Fruit fly (Drosophila melanogaster): Measurements from ENCODE around the gene Fgop2.

Gene Fgop2

DNA sequence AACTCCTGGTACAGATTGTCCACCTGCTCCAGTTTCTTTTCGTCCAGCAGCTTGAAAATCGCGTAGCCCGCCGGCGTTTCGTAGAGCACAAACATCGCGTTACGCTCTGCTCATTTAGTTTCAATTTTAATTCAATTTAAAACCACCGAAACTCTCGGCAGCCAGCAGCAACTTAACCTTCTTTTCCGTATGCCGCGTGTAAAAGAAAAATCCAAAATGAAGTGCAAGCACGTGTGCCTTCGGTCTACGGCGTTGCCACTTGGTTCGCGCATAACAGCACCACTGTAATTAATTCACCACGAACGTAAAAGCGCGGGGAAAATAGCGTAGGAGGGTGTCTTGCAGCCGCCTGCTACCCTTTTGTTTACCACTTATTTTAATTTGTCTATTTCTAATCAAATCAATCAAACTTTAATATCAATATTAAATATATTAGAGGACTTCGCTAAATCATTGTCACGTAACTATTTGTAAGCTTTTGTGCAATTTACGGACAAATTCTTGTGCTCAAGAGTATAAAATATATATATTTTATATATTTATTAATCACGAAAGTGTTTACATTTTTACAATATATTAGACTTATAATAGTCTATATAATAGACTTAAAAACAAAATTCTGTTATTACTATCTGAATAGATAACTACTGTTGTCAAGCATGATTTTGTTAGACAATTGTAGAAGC lies 26.4 kb downstream of the Fgop2 start, which contains the start of gene nop5:
Gene nop5 (minus strand): TSS at position 227 of the 686 bp plus-strand sequence.
- no peak for TF ChIP-seq CG8319 (GFP tag; optimal IDR thresholded peaks at IDR 0.05)
- TF ChIP-seq fd59A (GFP tag; optimal IDR thresholded peaks at IDR 0.05): no peak
- TF ChIP-seq CG3032 (tag; optimal IDR thresholded peaks at IDR 0.05): peak; percentile 72
- peak; percentile 29 for TF ChIP-seq lz (GFP tag; optimal IDR thresholded peaks at IDR 0.05)
- TF ChIP-seq Ets21C (GFP tag; optimal IDR thresholded peaks at IDR 0.05): no peak
- no peak for TF ChIP-seq CG34406 (GFP tag; optimal IDR thresholded peaks at IDR 0.05)
- TF ChIP-seq esn (GFP tag; optimal IDR thresholded peaks at IDR 0.05): peak; percentile 72
- TF ChIP-seq CG9139 (GFP tag; optimal IDR thresholded peaks at IDR 0.05): no peak
- peak; percentile 47 for TF ChIP-seq Sox15 (GFP tag; optimal IDR thresholded peaks at IDR 0.05)
- TF ChIP-seq CG8119 (GFP tag; IDR thresholded peaks at IDR 0.05): peak; percentile 47; the same call in 1 of the 3 replicates
- TF ChIP-seq Met (GFP tag; optimal IDR thresholded peaks at IDR 0.05): no peak
- peak; percentile 20 for TF ChIP-seq Ets96B (tag; optimal IDR thresholded peaks at IDR 0.05)
- no peak for TF ChIP-seq CG1621 (tag; optimal IDR thresholded peaks at IDR 0.05)
- no peak for TF ChIP-seq acj6 (GFP tag; optimal IDR thresholded peaks at IDR 0.05)
- TF ChIP-seq salr (GFP tag; optimal IDR thresholded peaks at IDR 0.05): no peak
- no peak for TF ChIP-seq Eip93F (GFP tag; optimal IDR thresholded peaks at IDR 0.05)
- 0 out of 2 replicates have a peak, but pooled peaks have one; percentile 14 for TF ChIP-seq CG15336 (GFP tag; IDR thresholded peaks at IDR 0.05)
- no peak for TF ChIP-seq CG11294 (GFP tag; IDR thresholded peaks at IDR 0.05)
- TF ChIP-seq CG3919 (GFP tag; optimal IDR thresholded peaks at IDR 0.05): no peak
- TF ChIP-seq CG10669 (GFP tag; optimal IDR thresholded peaks at IDR 0.05): no peak
- TF ChIP-seq CG31627 (GFP tag; optimal IDR thresholded peaks at IDR 0.05): peak; percentile 3
- no peak for TF ChIP-seq Sox14 (GFP tag; optimal IDR thresholded peaks at IDR 0.05)
- peak; percentile 9; the same call in 1 of the 3 replicates for TF ChIP-seq CG6163 (GFP tag; IDR thresholded peaks at IDR 0.05)
- TF ChIP-seq eg (GFP tag; IDR thresholded peaks at IDR 0.05): no peak
- peak; percentile 67 for TF ChIP-seq CG8632 (GFP tag; optimal IDR thresholded peaks at IDR 0.05)
- no peak for TF ChIP-seq Hr4 (GFP tag; optimal IDR thresholded peaks at IDR 0.05)
- peak; percentile 60 for TF ChIP-seq CG32006 (GFP tag; optimal IDR thresholded peaks at IDR 0.05)
- TF ChIP-seq Blimp-1 (GFP tag; optimal IDR thresholded peaks at IDR 0.05): no peak
- peak; percentile 4 for TF ChIP-seq CG11902 (GFP tag; optimal IDR thresholded peaks at IDR 0.05)

DNA sequence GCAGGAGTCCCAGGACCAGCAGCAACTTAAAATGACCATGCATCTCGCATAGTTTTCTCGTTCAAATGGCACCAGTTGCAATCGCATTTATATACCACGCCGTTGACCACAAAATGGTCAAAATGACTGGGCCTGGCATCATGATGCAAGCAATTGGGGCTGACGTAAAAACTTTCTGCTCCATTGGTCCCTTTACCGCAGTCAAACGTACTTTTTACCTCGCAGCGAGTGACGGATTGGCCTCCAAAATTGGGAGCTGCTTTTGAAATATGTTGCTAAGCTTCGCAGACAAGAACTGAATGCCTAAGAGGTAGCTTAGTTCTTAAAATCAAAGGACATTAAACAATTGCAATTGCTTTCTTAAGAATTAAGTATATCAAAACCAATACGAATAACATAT lies 28.7 kb downstream of the Fgop2 start, which contains the start of gene CG32829:
Gene CG32829 (minus strand): TSS at position 101 of the 400 bp plus-strand sequence.
- no peak for TF ChIP-seq cyc (GFP tag; optimal IDR thresholded peaks at IDR 0.05)
- no peak for TF ChIP-seq Ets21C (GFP tag; optimal IDR thresholded peaks at IDR 0.05)
- no peak for TF ChIP-seq salr (GFP tag; optimal IDR thresholded peaks at IDR 0.05)
- TF ChIP-seq Smox (GFP tag; optimal IDR thresholded peaks at IDR 0.05): no peak
- TF ChIP-seq Met (GFP tag; optimal IDR thresholded peaks at IDR 0.05): no peak
- TF ChIP-seq CG6792 (GFP tag; optimal IDR thresholded peaks at IDR 0.05): no peak
- TF ChIP-seq CG15336 (GFP tag; IDR thresholded peaks at IDR 0.05): no peak
- no peak for TF ChIP-seq CG11294 (GFP tag; IDR thresholded peaks at IDR 0.05)
- TF ChIP-seq Sox15 (GFP tag; optimal IDR thresholded peaks at IDR 0.05): no peak
- TF ChIP-seq net (GFP tag; optimal IDR thresholded peaks at IDR 0.05): no peak
- no peak for TF ChIP-seq dac (GFP tag; optimal IDR thresholded peaks at IDR 0.05)
- TF ChIP-seq Sox14 (GFP tag; optimal IDR thresholded peaks at IDR 0.05): no peak
- no peak for TF ChIP-seq eg (GFP tag; IDR thresholded peaks at IDR 0.05)

DNA sequence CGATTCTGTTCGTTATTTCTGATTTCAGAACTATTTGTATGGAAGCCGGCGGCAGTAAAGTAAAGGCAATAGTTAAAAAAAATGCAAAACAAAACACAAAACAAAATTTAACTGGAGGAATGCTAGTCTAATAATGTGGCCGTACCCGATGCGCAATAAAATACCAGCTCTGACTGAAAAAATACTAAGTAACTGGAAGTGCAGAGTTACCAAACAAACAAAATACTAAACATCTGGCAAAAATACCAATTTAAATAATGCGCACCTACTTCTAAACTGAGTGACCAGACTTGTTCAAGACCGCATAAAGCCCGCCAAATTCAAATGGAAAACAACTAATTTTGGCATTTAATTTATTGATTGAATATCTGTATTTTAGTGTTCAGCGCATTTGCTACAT lies 31.1 kb downstream of the Fgop2 start, which contains the start of gene Wee1:
Gene Wee1 (minus strand): TSS at position 175 of the 400 bp plus-strand sequence.
- TF ChIP-seq Ets96B (tag; optimal IDR thresholded peaks at IDR 0.05) (no peak), CG6163 (GFP tag; IDR thresholded peaks at IDR 0.05) (no peak), CG1621 (tag; optimal IDR thresholded peaks at IDR 0.05) (no peak), Met (GFP tag; optimal IDR thresholded peaks at IDR 0.05) (no peak), pdm3 (GFP tag; optimal IDR thresholded peaks at IDR 0.05) (no peak), CG6792 (GFP tag; optimal IDR thresholded peaks at IDR 0.05) (no peak), vri (GFP tag; optimal IDR thresholded peaks at IDR 0.05) (no peak)

Data from whole organism, prepupa.